Fruit fly (Drosophila melanogaster) Kc167 (cell line): ENCODE measurements around the gene MICU3.

ENCODE experiments used
- Myc ChIP-seq: fragments of >200 bp; optimal IDR thresholded peaks from 2 replicates; lab custom pipeline; 2017; ENCODE audit warnings: missing external identifiers
- Sin3A ChIP-seq: fragments of >200 bp; optimal IDR thresholded peaks from 2 replicates; lab custom pipeline; 2018; ENCODE audit warnings: missing external identifiers
- h ChIP-seq: fragments of >200 bp; optimal IDR thresholded peaks from 3 replicates; lab custom pipeline; 2018; ENCODE audit warnings: missing external identifiers
- insv ChIP-seq: fragments of >200 bp; optimal IDR thresholded peaks from 3 replicates; lab custom pipeline; 2018; ENCODE audit warnings: missing external identifiers
- psq ChIP-seq: fragments of >200 bp; optimal IDR thresholded peaks from 2 replicates; lab custom pipeline; 2017; ENCODE audit warnings: missing external identifiers
- ttk ChIP-seq: sonication (Bioruptor generic); optimal IDR thresholded peaks from 2 replicates; lab custom pipeline; 2017; ENCODE audit warnings: missing external identifiers

Gene MICU3

DNA sequence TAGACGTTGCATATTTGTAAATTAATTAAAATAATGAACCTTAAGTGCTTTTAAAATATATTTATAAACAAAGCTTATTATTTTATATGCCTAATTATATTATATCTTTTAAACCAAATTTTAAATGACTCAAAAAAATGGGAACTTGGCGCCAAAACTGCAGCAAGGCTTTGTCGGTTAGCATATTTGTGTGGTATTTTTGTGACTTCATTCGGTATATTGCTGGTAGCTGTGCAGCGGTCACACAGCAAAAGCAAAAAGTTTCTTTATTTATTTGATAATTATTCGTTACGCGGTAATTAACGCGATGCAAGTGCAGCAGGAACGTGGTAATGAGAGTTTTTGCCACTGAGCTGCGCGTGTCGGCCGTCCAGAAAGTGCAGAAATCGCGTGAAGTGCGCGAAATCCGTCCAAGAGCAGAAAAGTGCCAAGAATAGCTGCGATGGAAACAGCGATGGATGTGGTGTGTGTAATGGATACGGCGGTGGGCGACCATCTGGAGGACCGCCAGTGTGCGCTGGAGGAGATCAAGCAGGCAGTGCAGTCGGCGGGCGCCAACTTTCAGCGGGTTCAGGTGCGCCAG is 32.5 kb downstream of the MICU3 start, which contains the start of gene Ask1:
Ask1 (plus strand) TSS at position 250 of the 583 bp plus-strand sequence.
- TF ChIP-seq Sin3A, result no peak
- no peak for TF ChIP-seq insv (lab: Kevin White, UChicago)
- TF ChIP-seq ttk (lab: Kevin White, UChicago), result no peak
- no peak for TF ChIP-seq psq (lab: Kevin White, UChicago)
- no peak for TF ChIP-seq Myc (lab: Kevin White, UChicago)
- no peak for TF ChIP-seq h (lab: Kevin White, UChicago)

- TF ChIP-seq psq (lab: Kevin White, UChicago), result no peak
- no peak for TF ChIP-seq insv (lab: Kevin White, UChicago)
- no peak for TF ChIP-seq Sin3A
- TF ChIP-seq h (lab: Kevin White, UChicago), result no peak
- no peak for TF ChIP-seq ttk (lab: Kevin White, UChicago)
- TF ChIP-seq Myc (lab: Kevin White, UChicago), result no peak
Observed at dm6 chr3R:19880431-19880939, 33.4 kb downstream of the MICU3 start.

DNA sequence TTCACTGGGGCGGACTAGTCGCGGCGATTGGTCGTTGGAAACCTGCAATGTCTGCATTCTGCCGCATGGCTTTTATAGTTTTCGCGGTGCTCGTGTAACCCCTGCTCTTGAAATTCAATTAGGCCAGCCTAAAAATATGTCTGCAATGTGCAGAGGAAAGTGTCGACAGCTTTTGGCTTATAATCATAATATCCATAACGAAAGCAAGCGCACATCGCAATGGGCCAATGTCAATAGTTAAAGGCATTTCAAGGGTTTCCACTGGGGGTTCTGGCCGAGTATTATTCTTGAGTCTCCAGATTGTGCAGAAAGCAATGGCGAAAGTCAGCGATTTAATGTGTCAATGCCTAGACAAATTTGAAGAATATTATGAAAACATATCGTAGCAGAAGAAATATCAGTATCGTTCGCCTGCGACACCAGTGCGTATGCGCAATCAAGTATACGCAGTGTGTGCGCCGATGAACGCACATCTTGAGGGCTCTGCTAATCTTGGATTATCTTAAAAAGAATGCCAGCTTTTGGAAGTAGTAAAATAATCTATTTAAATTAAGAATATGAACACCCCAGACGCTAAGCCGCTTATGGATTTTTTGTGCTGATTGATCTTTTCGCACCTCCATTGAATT is 41.2 kb downstream of the MICU3 start, which contains the start of gene ninaE:
ninaE (minus strand) TSS at position 51 of the 629 bp plus-strand sequence.
- TF ChIP-seq Myc (lab: Kevin White, UChicago), result no peak
- no peak for TF ChIP-seq h (lab: Kevin White, UChicago)
- TF ChIP-seq Sin3A, result no peak
- no peak for TF ChIP-seq ttk (lab: Kevin White, UChicago)
- TF ChIP-seq psq (lab: Kevin White, UChicago), result no peak
- TF ChIP-seq insv (lab: Kevin White, UChicago), result no peak

DNA sequence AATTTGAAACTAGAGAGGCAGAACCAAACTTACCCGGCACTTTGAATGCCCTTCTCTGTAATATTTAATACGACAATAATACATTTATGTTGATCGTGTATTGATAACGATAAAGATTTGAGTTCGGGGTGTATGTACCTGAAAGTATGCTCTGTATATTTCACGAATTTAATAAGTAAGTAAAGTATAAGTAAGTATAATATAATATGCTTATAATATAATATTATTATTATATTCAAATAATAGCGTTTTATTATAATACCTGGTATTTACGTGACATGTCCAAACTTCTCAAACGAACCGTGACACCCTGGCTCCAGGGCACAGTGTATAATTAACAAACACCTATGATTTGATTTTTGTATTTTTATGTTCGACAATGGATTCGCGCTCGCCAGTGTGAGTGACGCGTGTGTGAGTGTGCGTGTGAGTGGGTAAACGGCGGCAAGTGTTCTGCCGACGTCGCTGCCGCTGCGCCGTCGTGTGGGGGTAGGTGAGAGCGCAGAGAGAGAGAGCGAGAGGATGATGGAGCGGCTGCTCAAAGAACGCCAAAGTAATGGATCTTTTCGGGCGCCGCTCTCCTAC is 42.6 kb downstream of the MICU3 start:
- TF ChIP-seq Sin3A (no peak), ttk (lab: Kevin White, UChicago) (no peak), h (lab: Kevin White, UChicago) (no peak), psq (lab: Kevin White, UChicago) (no peak), Myc (lab: Kevin White, UChicago) (no peak), insv (lab: Kevin White, UChicago) (no peak)

DNA sequence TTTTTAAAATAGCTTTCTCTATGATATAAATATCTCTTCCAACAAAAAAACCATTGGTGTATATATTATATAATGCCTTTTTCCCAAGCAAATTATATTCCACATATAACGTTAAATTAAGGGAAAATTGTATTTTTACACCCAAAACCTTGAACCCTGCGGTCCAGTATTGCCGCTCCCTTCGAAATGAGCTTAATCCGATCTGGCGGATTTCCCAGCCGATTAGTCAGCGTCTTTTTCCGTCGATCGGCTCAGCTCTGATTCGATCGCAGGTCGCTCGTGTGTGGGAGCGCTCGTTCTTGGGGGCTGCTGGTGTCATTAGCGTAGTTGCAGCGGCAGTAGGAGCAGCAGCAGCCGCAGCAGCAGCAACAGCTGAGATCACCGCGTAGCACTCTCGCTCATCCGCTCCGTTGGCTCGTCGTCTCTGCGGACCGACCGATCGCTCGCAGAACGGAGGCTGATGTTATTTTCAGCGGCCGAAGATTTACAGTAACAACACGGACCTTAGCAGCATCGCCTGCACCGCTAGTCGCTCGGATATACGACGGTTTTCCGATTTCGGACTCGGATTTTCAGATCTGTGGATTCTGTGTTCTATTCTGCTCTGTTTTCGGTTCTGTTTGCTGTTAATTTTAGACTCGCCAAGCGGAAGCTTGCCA is 43.4 kb downstream of the MICU3 start, which contains the start of gene CG4733:
CG4733 (plus strand) TSS at position 350 of the 659 bp plus-strand sequence.
- TF ChIP-seq Myc (lab: Kevin White, UChicago) (no peak), psq (lab: Kevin White, UChicago) (no peak)

DNA sequence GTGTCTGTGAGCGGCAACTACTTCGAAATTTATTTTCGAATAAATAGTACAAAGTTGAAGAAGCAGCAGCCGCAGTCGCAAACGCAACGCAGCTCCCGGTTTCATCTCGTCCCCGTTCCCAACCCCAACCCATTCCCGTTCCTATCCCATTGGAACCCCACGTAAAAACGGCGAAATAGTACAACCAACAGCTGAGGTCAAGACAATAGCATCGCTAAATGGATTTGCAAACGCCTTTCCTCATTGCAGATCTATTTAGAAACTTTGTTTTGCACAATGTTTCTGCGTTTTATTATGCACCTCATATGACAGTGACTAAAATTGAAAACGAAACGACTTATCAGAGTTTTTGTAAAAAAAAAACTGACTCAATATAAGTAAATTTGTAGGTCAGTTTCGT is 44.3 kb downstream of the MICU3 start:
- TF ChIP-seq h (lab: Kevin White, UChicago), result no peak
- TF ChIP-seq ttk (lab: Kevin White, UChicago), result no peak
- TF ChIP-seq Myc (lab: Kevin White, UChicago), result no peak
- TF ChIP-seq Sin3A, result no peak
- TF ChIP-seq insv (lab: Kevin White, UChicago), result no peak
- TF ChIP-seq psq (lab: Kevin White, UChicago), result no peak

dm6 chr3R:19892046-19892445 is 44.9 kb downstream of the MICU3 start:
- TF ChIP-seq insv (lab: Kevin White, UChicago), result no peak
- TF ChIP-seq Myc (lab: Kevin White, UChicago), result no peak
- TF ChIP-seq ttk (lab: Kevin White, UChicago), result no peak
- TF ChIP-seq h (lab: Kevin White, UChicago), result no peak
- no peak for TF ChIP-seq psq (lab: Kevin White, UChicago)
- TF ChIP-seq Sin3A, result no peak

DNA sequence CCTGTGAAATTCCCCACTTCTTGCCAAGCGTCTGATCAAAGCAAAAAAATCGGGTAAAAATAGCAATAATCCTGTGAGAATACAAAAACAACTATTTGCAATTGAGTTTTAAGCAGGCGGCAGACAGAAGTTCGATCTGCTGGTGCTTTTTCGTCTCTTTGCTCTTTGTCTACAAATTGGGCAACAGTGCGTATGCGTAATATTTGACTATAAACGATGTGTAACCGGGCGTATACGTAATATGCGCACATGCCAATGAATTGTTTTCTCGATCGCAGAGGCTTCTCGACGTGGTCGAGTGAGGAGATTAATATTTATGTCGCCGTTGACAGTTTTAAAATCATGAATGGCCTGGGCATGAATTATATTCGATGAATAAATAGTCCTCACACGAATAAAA is 48.2 kb downstream of the MICU3 start:
- no peak for TF ChIP-seq Myc (lab: Kevin White, UChicago)
- TF ChIP-seq psq (lab: Kevin White, UChicago), result no peak
- TF ChIP-seq insv (lab: Kevin White, UChicago), result no peak
- no peak for TF ChIP-seq Sin3A
- TF ChIP-seq h (lab: Kevin White, UChicago), result no peak

DNA sequence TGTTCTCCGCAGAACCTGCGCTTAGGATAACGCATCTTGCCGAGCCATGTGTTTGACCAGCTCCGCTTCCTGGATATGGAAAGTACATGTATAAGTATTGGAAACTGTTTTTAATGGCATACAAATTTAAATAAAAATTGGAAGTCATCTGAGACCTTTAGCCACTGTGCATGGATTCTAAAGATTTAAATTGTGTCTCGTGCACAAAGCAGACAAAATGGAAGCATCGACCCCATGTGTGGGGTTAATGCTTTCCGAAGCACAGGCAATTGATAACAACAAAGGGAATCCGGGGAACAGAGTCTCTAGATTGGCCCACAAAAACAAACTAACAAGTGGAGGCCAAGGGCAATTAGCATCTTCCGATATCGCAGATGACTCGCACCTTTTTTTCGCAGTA is 54.6 kb downstream of the MICU3 start:
- TF ChIP-seq Sin3A, result no peak
- no peak for TF ChIP-seq insv (lab: Kevin White, UChicago)
- TF ChIP-seq ttk (lab: Kevin White, UChicago), result no peak
- no peak for TF ChIP-seq psq (lab: Kevin White, UChicago)
- TF ChIP-seq Myc (lab: Kevin White, UChicago), result no peak
- TF ChIP-seq h (lab: Kevin White, UChicago), result no peak

DNA sequence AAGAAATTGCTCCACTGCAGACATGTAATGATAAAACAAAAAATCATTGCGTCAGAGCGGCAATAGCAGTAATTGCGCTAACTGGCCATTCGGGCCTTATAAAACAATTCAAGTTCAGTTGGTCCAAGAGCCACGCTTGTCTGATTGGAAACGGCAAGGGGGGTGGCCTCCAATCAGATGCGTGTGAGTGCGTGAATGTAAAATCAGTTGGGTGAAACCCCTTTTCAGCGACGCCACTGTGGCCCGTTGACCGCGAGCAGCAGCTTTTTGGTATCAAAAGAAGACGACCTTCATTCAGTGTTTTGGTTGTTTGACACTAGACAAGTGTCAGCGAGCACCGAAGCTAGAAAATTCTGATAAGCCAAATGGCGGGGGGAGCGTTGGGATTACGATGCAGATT is 55.2 kb downstream of the MICU3 start:
- TF ChIP-seq Myc (lab: Kevin White, UChicago), result no peak
- TF ChIP-seq insv (lab: Kevin White, UChicago), result no peak
- no peak for TF ChIP-seq h (lab: Kevin White, UChicago)
- no peak for TF ChIP-seq ttk (lab: Kevin White, UChicago)
- TF ChIP-seq psq (lab: Kevin White, UChicago), result no peak
- no peak for TF ChIP-seq Sin3A
